Worm (Caenorhabditis elegans): ENCODE results near the gene fozi-1.

DNA sequence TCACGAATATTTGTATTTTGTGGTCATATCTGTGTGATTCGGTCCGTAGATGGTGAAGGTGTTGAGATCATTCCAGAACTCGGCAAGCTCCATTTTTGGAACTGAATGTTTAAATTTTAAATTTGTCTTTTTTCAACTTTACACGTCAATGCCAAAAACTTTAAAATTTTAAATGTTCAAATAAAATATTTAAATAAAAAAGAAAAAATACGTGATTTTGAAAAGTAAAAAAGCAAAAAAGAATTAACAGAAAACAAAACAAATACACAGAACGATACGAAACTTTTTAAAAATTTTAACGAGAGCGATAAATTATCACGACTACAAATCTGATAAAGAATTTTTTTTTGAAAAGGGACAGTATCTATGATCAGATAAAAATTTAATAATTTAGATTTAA, 52.6 kb downstream of the fozi-1 start, which contains the start of gene elo-4:
- TF ChIP-seq sma-3 (GFP tag; optimal IDR thresholded peaks at IDR 0.05), result no peak
- TF ChIP-seq lsy-2 (tag; optimal IDR thresholded peaks at IDR 0.05), result no peak
- no peak for TF ChIP-seq nhr-23 (tag; optimal IDR thresholded peaks at IDR 0.05)
- TF ChIP-seq ceh-82 (tag; optimal IDR thresholded peaks at IDR 0.05), result no peak
- no peak for TF ChIP-seq lin-39 (tag; optimal IDR thresholded peaks at IDR 0.05)
- no peak for TF ChIP-seq sem-4 (tag; optimal IDR thresholded peaks at IDR 0.05)
- no peak for TF ChIP-seq aly-2 (tag; optimal IDR thresholded peaks at IDR 0.05)
- TF ChIP-seq blmp-1 (tag; optimal IDR thresholded peaks at IDR 0.05; ENCODE audit: insufficient read depth), result no peak
- no peak for TF ChIP-seq nhr-25 (tag; optimal IDR thresholded peaks at IDR 0.05)

All from whole organism, L2 larva.